Worm (Caenorhabditis elegans): ENCODE data around the gene F41B5.12.
"Not testable (repeated sequence)": the region's sequence is repeated elsewhere in the genome, so short reads cannot be mapped to it uniquely, and the experiment has no call there.

The F41B5.12 gene

DNA sequence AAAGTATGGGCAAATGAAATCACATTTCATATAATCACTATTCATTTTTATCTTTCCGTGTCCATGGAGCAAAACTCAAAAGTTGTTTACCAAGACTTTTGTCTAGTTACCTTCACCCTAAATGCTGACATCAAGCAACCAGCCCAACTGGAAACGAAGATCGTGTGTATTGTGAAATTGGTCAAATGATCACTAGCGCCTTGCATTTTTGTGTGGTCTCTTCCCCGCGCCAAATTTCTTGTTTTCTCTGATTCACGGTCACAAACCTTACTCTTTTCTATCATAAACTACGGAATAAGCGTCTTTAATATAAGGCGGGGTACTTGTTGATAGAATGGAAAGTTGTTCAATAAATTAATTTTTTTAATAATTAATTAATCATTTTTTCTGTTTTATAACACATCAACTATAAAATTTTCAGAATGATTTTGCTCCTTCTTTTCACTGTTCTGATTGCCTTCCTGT is 10.6 kb upstream of the F41B5.12 start, which contains the start of gene cyp-33C7:
Gene cyp-33C7 (plus strand): TSS at position 415 of the 465 bp plus-strand sequence.
- TF ChIP-seq ama-1 (optimal IDR thresholded peaks at IDR 0.05) (no peak), hmbx-1 (tag; optimal IDR thresholded peaks at IDR 0.05) (no peak)

DNA sequence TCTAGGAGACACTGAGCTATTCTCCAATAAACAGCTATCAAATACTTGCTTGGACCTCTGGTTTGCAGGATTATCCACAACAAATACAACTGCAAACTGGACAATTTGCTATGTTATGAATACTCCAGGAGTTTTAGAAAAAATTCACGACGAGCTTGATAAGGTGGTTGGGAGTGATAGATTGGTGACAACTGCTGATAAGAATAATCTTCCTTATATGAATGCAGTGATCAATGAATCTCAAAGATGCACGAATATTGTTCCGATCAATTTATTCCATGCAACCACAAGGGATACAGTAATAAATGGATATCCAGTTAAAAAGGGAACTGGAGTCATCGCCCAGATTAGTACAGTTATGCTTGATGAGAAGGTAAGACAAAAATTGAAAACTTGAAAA is 9.0 kb upstream of the F41B5.12 start:
- TF ChIP-seq B0310.2 (tag; optimal IDR thresholded peaks at IDR 0.05): no peak
- TF ChIP-seq aly-1 (tag; optimal IDR thresholded peaks at IDR 0.05): no peak
- TF ChIP-seq ets-7 (tag; optimal IDR thresholded peaks at IDR 0.05): no peak
- TF ChIP-seq F13C5.2 (tag; optimal IDR thresholded peaks at IDR 0.05): no peak
- no peak for TF ChIP-seq tbx-11 (GFP tag; IDR thresholded peaks at IDR 0.05)
- TF ChIP-seq hnd-1 (tag; optimal IDR thresholded peaks at IDR 0.05): no peak
- no peak for TF ChIP-seq ama-1 (optimal IDR thresholded peaks at IDR 0.05)
- TF ChIP-seq scrt-1 (GFP tag; IDR thresholded peaks at IDR 0.05): no peak
- no peak for TF ChIP-seq tbx-37 (GFP tag; conservative IDR thresholded peaks at IDR 0.05)
- no peak for TF ChIP-seq tra-4 (tag; optimal IDR thresholded peaks at IDR 0.05)
- no peak for TF ChIP-seq sea-1 (GFP tag; conservative IDR thresholded peaks at IDR 0.05)

DNA sequence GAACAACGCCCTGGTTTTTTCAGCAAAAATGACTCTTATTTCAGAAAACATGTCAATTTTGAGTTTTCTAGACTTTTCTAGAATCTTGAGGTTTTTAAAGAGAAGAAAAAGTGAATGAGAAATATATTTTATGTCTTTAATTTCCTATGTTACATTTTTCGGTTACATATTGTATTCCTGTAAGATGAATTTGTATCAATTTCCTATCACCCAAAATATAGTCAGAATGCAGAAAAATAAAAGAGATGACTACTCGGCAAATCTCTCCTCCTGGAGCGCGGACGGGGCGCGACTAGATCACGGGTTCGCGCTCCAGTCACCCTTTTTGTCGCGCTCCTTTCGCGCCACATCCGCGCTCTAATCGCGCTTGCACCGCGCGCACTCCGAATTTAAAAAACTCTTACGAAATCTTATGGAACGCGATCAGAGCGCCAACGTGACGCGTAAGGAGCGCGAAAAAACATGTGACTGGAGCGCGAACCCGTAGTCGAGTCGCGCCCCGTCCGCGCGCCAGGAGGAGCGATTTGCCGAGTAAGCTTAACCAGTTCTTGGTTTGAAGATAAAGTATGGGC is 6.1 kb upstream of the F41B5.12 start, which contains the start of gene str-253:
Gene str-253 (minus strand): TSS at position 51 of the 572 bp plus-strand sequence.
- no peak for TF ChIP-seq tra-4 (tag; optimal IDR thresholded peaks at IDR 0.05)
- no peak for TF ChIP-seq ceh-13 (GFP tag; optimal IDR thresholded peaks at IDR 0.05)
- no peak for TF ChIP-seq tbx-37 (GFP tag; conservative IDR thresholded peaks at IDR 0.05)
- TF ChIP-seq scrt-1 (GFP tag; IDR thresholded peaks at IDR 0.05): no peak
- no peak for TF ChIP-seq F13C5.2 (tag; optimal IDR thresholded peaks at IDR 0.05)

DNA sequence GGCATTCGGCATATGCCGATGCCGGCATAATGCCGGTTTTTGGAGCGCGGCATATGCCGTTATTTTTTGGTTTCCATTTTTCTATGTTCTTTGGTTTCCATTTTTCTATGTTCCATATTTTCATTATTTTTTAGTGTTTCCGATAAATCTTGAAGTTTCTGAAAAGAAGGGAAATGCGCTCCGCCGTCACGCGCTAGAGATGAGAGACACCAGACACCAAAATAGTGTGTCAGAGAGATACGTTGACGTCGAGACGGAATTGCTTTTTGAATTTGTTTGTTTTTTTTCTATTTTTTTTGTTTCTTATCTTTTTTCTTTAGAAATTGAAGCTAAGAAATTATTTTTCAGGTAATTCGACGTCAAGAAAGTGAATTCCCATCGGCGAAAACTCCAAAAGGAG is 5.6 kb upstream of the F41B5.12 start, which contains the start of gene F41B5.1:
Gene F41B5.1 (plus strand): TSS at position 343 of the 400 bp plus-strand sequence.
- not testable (repeated sequence) for TF ChIP-seq aly-1 (tag; optimal IDR thresholded peaks at IDR 0.05); hmg-4 (GFP tag; optimal IDR thresholded peaks at IDR 0.05); tra-4 (tag; optimal IDR thresholded peaks at IDR 0.05)

DNA sequence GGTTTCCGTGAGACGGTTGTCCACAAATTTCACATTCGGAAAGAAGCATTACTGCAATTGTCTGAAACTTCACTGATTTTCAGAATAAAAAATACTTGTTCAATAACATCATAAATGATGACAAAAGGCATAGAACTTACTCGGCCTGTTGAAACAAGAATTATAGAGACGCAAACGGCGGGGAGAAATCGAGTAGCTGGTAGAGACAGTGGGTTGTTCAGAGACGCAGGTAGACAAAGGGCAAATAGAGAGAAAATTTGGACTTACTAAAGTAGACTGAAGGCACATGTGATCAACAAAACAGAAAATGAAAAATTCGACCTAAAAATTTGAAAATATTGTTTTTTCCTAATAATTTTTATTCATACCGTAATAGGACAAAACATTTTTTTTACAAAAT is 1.0 kb upstream of the F41B5.12 start, which contains the start of gene nhr-182:
Gene nhr-182 (minus strand): TSS at position 178 of the 400 bp plus-strand sequence.
- TF ChIP-seq tbx-11 (GFP tag; IDR thresholded peaks at IDR 0.05) (no peak), sea-1 (GFP tag; conservative IDR thresholded peaks at IDR 0.05) (no peak), ets-7 (tag; optimal IDR thresholded peaks at IDR 0.05) (no peak), tbx-37 (GFP tag; conservative IDR thresholded peaks at IDR 0.05) (no peak), pes-1 (GFP tag; IDR thresholded peaks at IDR 0.05) (no peak), tra-4 (tag; optimal IDR thresholded peaks at IDR 0.05) (no peak), hmbx-1 (tag; optimal IDR thresholded peaks at IDR 0.05) (no peak), F13C5.2 (tag; optimal IDR thresholded peaks at IDR 0.05) (no peak), ceh-36 (tag; optimal IDR thresholded peaks at IDR 0.05) (no peak), ceh-13 (GFP tag; optimal IDR thresholded peaks at IDR 0.05) (no peak), flt-1 (GFP tag; IDR thresholded peaks at IDR 0.05) (no peak), ama-1 (optimal IDR thresholded peaks at IDR 0.05) (no peak), hmg-4 (GFP tag; optimal IDR thresholded peaks at IDR 0.05) (no peak), aly-1 (tag; optimal IDR thresholded peaks at IDR 0.05) (no peak), B0310.2 (tag; optimal IDR thresholded peaks at IDR 0.05) (no peak)

DNA sequence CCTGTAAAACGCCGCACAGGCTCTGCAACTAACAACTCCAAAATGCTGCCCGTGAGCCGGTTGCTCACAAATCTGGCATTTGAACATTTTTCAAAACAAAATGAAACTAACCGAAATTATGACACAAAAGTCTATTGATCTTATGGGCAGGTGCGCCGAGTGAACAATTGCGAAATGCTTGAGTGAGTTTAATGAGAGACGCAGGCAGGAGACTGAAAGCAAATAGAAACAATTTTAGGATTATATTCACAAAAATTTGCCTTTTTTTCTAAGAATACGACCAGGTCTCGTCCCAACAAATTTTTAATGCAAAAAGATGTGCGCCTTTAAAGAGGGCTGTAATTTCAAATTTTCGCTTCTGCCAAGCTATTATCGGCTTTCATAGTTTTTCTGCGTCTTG is 3.7 kb downstream of the F41B5.12 start, which contains the start of gene nhr-183:
Gene nhr-183 (minus strand): TSS at position 180 of the 400 bp plus-strand sequence.
- TF ChIP-seq F13C5.2 (tag; optimal IDR thresholded peaks at IDR 0.05) (no peak), flt-1 (GFP tag; IDR thresholded peaks at IDR 0.05) (no peak), aly-1 (tag; optimal IDR thresholded peaks at IDR 0.05) (no peak), tbx-37 (GFP tag; conservative IDR thresholded peaks at IDR 0.05) (no peak), hmbx-1 (tag; optimal IDR thresholded peaks at IDR 0.05) (no peak)

DNA sequence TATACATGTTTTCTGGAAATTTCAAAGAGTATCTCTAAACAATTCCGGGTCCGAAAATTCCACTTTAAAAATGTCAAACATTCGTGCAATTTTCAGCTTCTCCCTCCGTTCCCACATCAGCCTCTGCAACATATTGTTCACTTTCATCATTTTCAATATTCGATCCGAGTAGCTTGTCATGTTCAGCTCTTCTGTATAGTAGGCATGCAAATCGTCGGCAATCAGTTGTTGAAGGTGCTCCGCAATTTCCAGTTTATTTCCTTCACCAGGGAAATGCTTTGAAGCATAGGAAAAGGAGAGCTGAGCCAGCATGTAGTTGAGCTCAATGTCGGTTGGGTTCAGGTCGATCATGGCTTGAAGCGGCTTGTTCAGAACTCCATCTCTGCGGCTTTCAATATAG is 4.2 kb downstream of the F41B5.12 start:
- TF ChIP-seq B0310.2 (tag; optimal IDR thresholded peaks at IDR 0.05) (no peak), hmg-4 (GFP tag; optimal IDR thresholded peaks at IDR 0.05) (no peak), ceh-13 (GFP tag; optimal IDR thresholded peaks at IDR 0.05) (no peak), scrt-1 (GFP tag; IDR thresholded peaks at IDR 0.05) (no peak), flt-1 (GFP tag; IDR thresholded peaks at IDR 0.05) (no peak), tbx-37 (GFP tag; conservative IDR thresholded peaks at IDR 0.05) (no peak), ets-7 (tag; optimal IDR thresholded peaks at IDR 0.05) (no peak)

DNA sequence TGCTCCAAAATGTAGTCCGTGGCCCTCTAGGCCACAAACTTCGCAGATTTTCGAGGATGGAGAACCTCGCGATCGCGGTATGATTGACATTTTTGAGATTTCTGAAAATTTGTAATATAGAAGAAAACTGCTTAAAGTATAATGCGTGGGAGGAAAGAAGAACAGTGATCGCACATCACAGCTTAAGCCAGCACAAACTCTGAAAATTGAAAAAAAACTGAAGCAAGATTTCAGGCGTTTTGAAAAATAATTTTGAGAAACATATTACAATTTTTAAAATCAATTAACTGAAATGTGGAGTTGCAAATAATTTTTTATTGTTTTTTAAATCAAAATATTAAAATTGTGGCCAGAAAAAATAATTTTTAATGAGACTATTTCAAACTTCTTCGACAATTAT is 6.2 kb downstream of the F41B5.12 start, which contains the start of gene nhr-275:
Gene nhr-275 (minus strand): TSS at position 101 of the 400 bp plus-strand sequence.
- TF ChIP-seq ets-7 (tag; optimal IDR thresholded peaks at IDR 0.05) (no peak), tbx-11 (GFP tag; IDR thresholded peaks at IDR 0.05) (no peak), B0310.2 (tag; optimal IDR thresholded peaks at IDR 0.05) (no peak), F13C5.2 (tag; optimal IDR thresholded peaks at IDR 0.05) (no peak), sea-1 (GFP tag; conservative IDR thresholded peaks at IDR 0.05) (no peak), ama-1 (optimal IDR thresholded peaks at IDR 0.05) (no peak), pes-1 (GFP tag; IDR thresholded peaks at IDR 0.05) (no peak), hmbx-1 (tag; optimal IDR thresholded peaks at IDR 0.05) (no peak), tbx-37 (GFP tag; conservative IDR thresholded peaks at IDR 0.05) (no peak), hnd-1 (tag; optimal IDR thresholded peaks at IDR 0.05) (no peak), scrt-1 (GFP tag; IDR thresholded peaks at IDR 0.05) (no peak), ceh-13 (GFP tag; optimal IDR thresholded peaks at IDR 0.05) (no peak), flt-1 (GFP tag; IDR thresholded peaks at IDR 0.05) (no peak), aly-1 (tag; optimal IDR thresholded peaks at IDR 0.05) (no peak)
